Worm (Caenorhabditis elegans): ENCODE data around the gene nhr-199.
"Not testable (repeated sequence)": the region's sequence is repeated elsewhere in the genome, so short reads cannot be mapped to it uniquely, and the experiment has no call there.

The nhr-199 gene

ce11 chrV:15699799-15700198 is at the start of gene nhr-199:
nhr-199 (minus strand) TSS chrV:15699899.
- TF ChIP-seq ref-1 (GFP tag; conservative IDR thresholded peaks at IDR 0.05) (no peak), klf-2 (GFP tag; conservative IDR thresholded peaks at IDR 0.05) (no peak), cog-1 (tag; optimal IDR thresholded peaks at IDR 0.05) (no peak), tab-1 (GFP tag; IDR thresholded peaks at IDR 0.05) (no peak), ztf-29 (GFP tag; IDR thresholded peaks at IDR 0.05) (no peak), T22C8.4 (GFP tag; IDR thresholded peaks at IDR 0.05) (no peak), flt-1 (GFP tag; IDR thresholded peaks at IDR 0.05) (no peak), med-1 (GFP tag; optimal IDR thresholded peaks at IDR 0.05; ENCODE audit: insufficient read depth) (no peak), ztf-23 (GFP tag; IDR thresholded peaks at IDR 0.05) (no peak)

ce11 chrV:15748343-15748742 is 48.6 kb upstream of the nhr-199 start, which contains the start of gene T23D5.8:
T23D5.8 (minus strand) TSS chrV:15748443.
- TF ChIP-seq tab-1 (GFP tag; IDR thresholded peaks at IDR 0.05); flt-1 (GFP tag; IDR thresholded peaks at IDR 0.05); med-1 (GFP tag; optimal IDR thresholded peaks at IDR 0.05; ENCODE audit: insufficient read depth): not testable (repeated sequence)

- TF ChIP-seq ztf-23 (GFP tag; IDR thresholded peaks at IDR 0.05); cog-1 (tag; optimal IDR thresholded peaks at IDR 0.05); ztf-29 (GFP tag; IDR thresholded peaks at IDR 0.05): not testable (repeated sequence)
These were observed 44.7 kb upstream of the nhr-199 start, which contains the start of gene str-19 for ce11 chrV:15744366-15744765. str-19 (minus strand) TSS chrV:15744466.

ce11 chrV:15741851-15742250 is 42.2 kb upstream of the nhr-199 start, which contains the start of gene str-18:
str-18 (minus strand) TSS chrV:15741951.
- TF ChIP-seq ztf-23 (GFP tag; IDR thresholded peaks at IDR 0.05): no peak
- TF ChIP-seq klf-2 (GFP tag; conservative IDR thresholded peaks at IDR 0.05): no peak
- no peak for TF ChIP-seq T22C8.4 (GFP tag; IDR thresholded peaks at IDR 0.05)
- TF ChIP-seq tab-1 (GFP tag; IDR thresholded peaks at IDR 0.05): no peak
- no peak for TF ChIP-seq ztf-29 (GFP tag; IDR thresholded peaks at IDR 0.05)
- TF ChIP-seq med-1 (GFP tag; optimal IDR thresholded peaks at IDR 0.05; ENCODE audit: insufficient read depth): no peak
- TF ChIP-seq ref-1 (GFP tag; conservative IDR thresholded peaks at IDR 0.05): no peak
- no peak for TF ChIP-seq cog-1 (tag; optimal IDR thresholded peaks at IDR 0.05)
- TF ChIP-seq flt-1 (GFP tag; IDR thresholded peaks at IDR 0.05): no peak

- TF ChIP-seq ztf-23 (GFP tag; IDR thresholded peaks at IDR 0.05): no peak
- no peak for TF ChIP-seq T22C8.4 (GFP tag; IDR thresholded peaks at IDR 0.05)
- TF ChIP-seq klf-2 (GFP tag; conservative IDR thresholded peaks at IDR 0.05): no peak
- no peak for TF ChIP-seq cog-1 (tag; optimal IDR thresholded peaks at IDR 0.05)
- no peak for TF ChIP-seq med-1 (GFP tag; optimal IDR thresholded peaks at IDR 0.05; ENCODE audit: insufficient read depth)
- no peak for TF ChIP-seq flt-1 (GFP tag; IDR thresholded peaks at IDR 0.05)
- no peak for TF ChIP-seq ztf-29 (GFP tag; IDR thresholded peaks at IDR 0.05)
- TF ChIP-seq tab-1 (GFP tag; IDR thresholded peaks at IDR 0.05): no peak
- TF ChIP-seq ref-1 (GFP tag; conservative IDR thresholded peaks at IDR 0.05): no peak
These were observed 36.0 kb upstream of the nhr-199 start, which contains the start of gene str-27 for ce11 chrV:15735720-15736119. str-27 (minus strand) TSS chrV:15735820.

ce11 chrV:15733568-15733967 is 33.9 kb upstream of the nhr-199 start, which contains the start of gene T23D5.3:
T23D5.3 (minus strand) TSS chrV:15733668.
- TF ChIP-seq T22C8.4 (GFP tag; IDR thresholded peaks at IDR 0.05): no peak
- no peak for TF ChIP-seq klf-2 (GFP tag; conservative IDR thresholded peaks at IDR 0.05)
- TF ChIP-seq ztf-29 (GFP tag; IDR thresholded peaks at IDR 0.05): no peak
- TF ChIP-seq med-1 (GFP tag; optimal IDR thresholded peaks at IDR 0.05; ENCODE audit: insufficient read depth): no peak
- no peak for TF ChIP-seq ztf-23 (GFP tag; IDR thresholded peaks at IDR 0.05)
- no peak for TF ChIP-seq tab-1 (GFP tag; IDR thresholded peaks at IDR 0.05)
- no peak for TF ChIP-seq cog-1 (tag; optimal IDR thresholded peaks at IDR 0.05)
- TF ChIP-seq ref-1 (GFP tag; conservative IDR thresholded peaks at IDR 0.05): no peak
- TF ChIP-seq flt-1 (GFP tag; IDR thresholded peaks at IDR 0.05): no peak

ce11 chrV:15733020-15733419 is 33.3 kb upstream of the nhr-199 start:
- TF ChIP-seq flt-1 (GFP tag; IDR thresholded peaks at IDR 0.05) (no peak), ztf-29 (GFP tag; IDR thresholded peaks at IDR 0.05) (no peak), klf-2 (GFP tag; conservative IDR thresholded peaks at IDR 0.05) (no peak), tab-1 (GFP tag; IDR thresholded peaks at IDR 0.05) (no peak), T22C8.4 (GFP tag; IDR thresholded peaks at IDR 0.05) (no peak), cog-1 (tag; optimal IDR thresholded peaks at IDR 0.05) (no peak), ztf-23 (GFP tag; IDR thresholded peaks at IDR 0.05) (no peak), med-1 (GFP tag; optimal IDR thresholded peaks at IDR 0.05; ENCODE audit: insufficient read depth) (no peak), ref-1 (GFP tag; conservative IDR thresholded peaks at IDR 0.05) (no peak)

ce11 chrV:15732209-15732608 is 32.5 kb upstream of the nhr-199 start, which contains the start of gene str-38:
str-38 (minus strand) TSS chrV:15732309.
- TF ChIP-seq ztf-23 (GFP tag; IDR thresholded peaks at IDR 0.05): no peak
- TF ChIP-seq flt-1 (GFP tag; IDR thresholded peaks at IDR 0.05): no peak
- no peak for TF ChIP-seq T22C8.4 (GFP tag; IDR thresholded peaks at IDR 0.05)
- no peak for TF ChIP-seq tab-1 (GFP tag; IDR thresholded peaks at IDR 0.05)
- TF ChIP-seq ztf-29 (GFP tag; IDR thresholded peaks at IDR 0.05): no peak
- TF ChIP-seq klf-2 (GFP tag; conservative IDR thresholded peaks at IDR 0.05): no peak
- TF ChIP-seq med-1 (GFP tag; optimal IDR thresholded peaks at IDR 0.05; ENCODE audit: insufficient read depth): no peak
- no peak for TF ChIP-seq ref-1 (GFP tag; conservative IDR thresholded peaks at IDR 0.05)
- TF ChIP-seq cog-1 (tag; optimal IDR thresholded peaks at IDR 0.05): no peak

ce11 chrV:15730459-15730858 is 30.8 kb upstream of the nhr-199 start, which contains the start of gene Y6E2A.10:
Y6E2A.10 (minus strand) TSS chrV:15730559.
- TF ChIP-seq cog-1 (tag; optimal IDR thresholded peaks at IDR 0.05): no peak
- no peak for TF ChIP-seq tab-1 (GFP tag; IDR thresholded peaks at IDR 0.05)
- TF ChIP-seq ztf-23 (GFP tag; IDR thresholded peaks at IDR 0.05): no peak
- TF ChIP-seq flt-1 (GFP tag; IDR thresholded peaks at IDR 0.05): no peak

ce11 chrV:15726610-15727009 is 26.9 kb upstream of the nhr-199 start, which contains the start of the genes irld-57 and sfxn-1.3:
irld-57 (minus strand) TSS chrV:15726710.
sfxn-1.3 (plus strand) TSS chrV:15726841.
- TF ChIP-seq flt-1 (GFP tag; IDR thresholded peaks at IDR 0.05) (no peak), ztf-29 (GFP tag; IDR thresholded peaks at IDR 0.05) (no peak), med-1 (GFP tag; optimal IDR thresholded peaks at IDR 0.05; ENCODE audit: insufficient read depth) (no peak), ztf-23 (GFP tag; IDR thresholded peaks at IDR 0.05) (no peak), klf-2 (GFP tag; conservative IDR thresholded peaks at IDR 0.05) (no peak), T22C8.4 (GFP tag; IDR thresholded peaks at IDR 0.05) (no peak), cog-1 (tag; optimal IDR thresholded peaks at IDR 0.05) (no peak), ref-1 (GFP tag; conservative IDR thresholded peaks at IDR 0.05) (no peak), tab-1 (GFP tag; IDR thresholded peaks at IDR 0.05) (no peak)
